Fruit fly (Drosophila melanogaster) whole organism, prepupa: Measurements from ENCODE around the gene HP1c.

Experiments used
- CG1621 ChIP-seq: fragments of 200-800 bp; sonication (Bioruptor generic); optimal IDR thresholded peaks from 3 replicates; lab custom pipeline; 2018; ENCODE audit warnings: missing biosample characterization, mild to moderate bottlenecking, missing genetic modification characterization
- CG4318 ChIP-seq: fragments of 200-800 bp; sonication (Bioruptor generic); optimal IDR thresholded peaks from 3 replicates; lab custom pipeline; 2017; ENCODE audit warnings: missing biosample characterization, mild to moderate bottlenecking, missing genetic modification characterization
- CG8632 ChIP-seq: fragments of 200-800 bp; sonication (Bioruptor generic); optimal IDR thresholded peaks from 3 replicates; lab custom pipeline; 2016; ENCODE audit warnings: missing biosample characterization, missing genetic modification characterization
- Lpt ChIP-seq: fragments of 200-800 bp; sonication (Bioruptor generic); optimal IDR thresholded peaks from 3 replicates; lab custom pipeline; 2016; ENCODE audit warnings: missing biosample characterization, missing genetic modification characterization
- Sox102F ChIP-seq: fragments of 200-800 bp; sonication (Bioruptor generic); optimal IDR thresholded peaks from 2 replicates; lab custom pipeline; 2016; ENCODE audit warnings: missing biosample characterization, mild to moderate bottlenecking, missing genetic modification characterization
- achi ChIP-seq: fragments of 200-800 bp; sonication (Bioruptor generic); optimal IDR thresholded peaks from 3 replicates; lab custom pipeline; 2016; ENCODE audit warnings: missing biosample characterization, missing genetic modification characterization
- dac ChIP-seq: fragments of 200-800 bp; sonication (Bioruptor generic); optimal IDR thresholded peaks from 2 replicates; lab custom pipeline; 2017; ENCODE audit warnings: missing biosample characterization, mild to moderate bottlenecking, missing genetic modification characterization

- no peak for TF ChIP-seq CG1621 (tag; lab: Kevin White, UChicago)
- TF ChIP-seq Lpt (GFP tag; lab: Kevin White, UChicago): no peak
- no peak for TF ChIP-seq achi (GFP tag; lab: Kevin White, UChicago)
- no peak for TF ChIP-seq Sox102F (GFP tag; lab: Kevin White, UChicago)
- TF ChIP-seq dac (GFP tag; lab: Kevin White, UChicago): no peak
- no peak for TF ChIP-seq CG4318 (GFP tag; lab: Kevin White, UChicago)
- TF ChIP-seq CG8632 (GFP tag; lab: Kevin White, UChicago): no peak
These were observed 4.6 kb downstream of the HP1c start for dm6 chr3R:22750039-22750438.
